Worm (Caenorhabditis elegans): ENCODE data around the gene glna-2.

The glna-2 gene

ce11 chrII:8028246-8028694 lies 19.8 kb downstream of the glna-2 start (continued):
- peak; percentile 53; the same call in 1 of the 2 replicates for TF ChIP-seq lin-1 (GFP tag; IDR thresholded peaks at IDR 0.05)
- TF ChIP-seq hlh-11 (tag; optimal IDR thresholded peaks at IDR 0.05): peak; percentile 97
- TF ChIP-seq nhr-25 (tag; optimal IDR thresholded peaks at IDR 0.05; ENCODE audit: borderline replicate concordance, insufficient read depth): peak; percentile 86
- TF ChIP-seq dmd-8 (GFP tag; IDR thresholded peaks at IDR 0.05): 0 out of 2 replicates have a peak, but pooled peaks have one; percentile 54
- TF ChIP-seq egl-27 (tag; optimal IDR thresholded peaks at IDR 0.05): no peak
- no peak for TF ChIP-seq ceh-82 (tag; optimal IDR thresholded peaks at IDR 0.05)
- TF ChIP-seq dve-1 (tag; optimal IDR thresholded peaks at IDR 0.05; ENCODE audit: insufficient read depth): peak; percentile 98
- no peak for TF ChIP-seq snpc-1.2 (GFP tag; IDR thresholded peaks at IDR 0.05)
- peak; percentile 72 for TF ChIP-seq lim-7 (GFP tag; IDR thresholded peaks at IDR 0.05)
- TF ChIP-seq F49E8.2 (tag; optimal IDR thresholded peaks at IDR 0.05; ENCODE audit: borderline replicate concordance): no peak
- TF ChIP-seq php-3 (GFP tag; IDR thresholded peaks at IDR 0.05): peak; percentile 77
- TF ChIP-seq mdl-1 (tag; optimal IDR thresholded peaks at IDR 0.05): peak; percentile 52 to 81
- 0 out of 2 replicates have a peak, but pooled peaks have one; percentile 48 for TF ChIP-seq Y75B8A.6 (GFP tag; IDR thresholded peaks at IDR 0.05)
- no peak for TF ChIP-seq lin-39 (tag; optimal IDR thresholded peaks at IDR 0.05)
- peak; percentile 78 for TF ChIP-seq fkh-10 (GFP tag; optimal IDR thresholded peaks at IDR 0.05)
- peak; percentile 89 for TF ChIP-seq F37D6.2 (tag; optimal IDR thresholded peaks at IDR 0.05)
- TF ChIP-seq duxl-1 (tag; optimal IDR thresholded peaks at IDR 0.05; ENCODE audit: poor library complexity): peak; percentile 60

ce11 chrII:8028730-8029129 lies 20.3 kb downstream of the glna-2 start:
- TF ChIP-seq madf-9 (GFP tag; conservative IDR thresholded peaks at IDR 0.05) (no peak), gei-8 (GFP tag; optimal IDR thresholded peaks at IDR 0.05) (no peak), mdt-29 (GFP tag; IDR thresholded peaks at IDR 0.05) (no peak), hmg-1.1 (GFP tag; IDR thresholded peaks at IDR 0.05) (no peak), ZK337.2 (GFP tag; IDR thresholded peaks at IDR 0.05) (no peak), unc-130 (GFP tag; optimal IDR thresholded peaks at IDR 0.05) (no peak), arid-1 (GFP tag; conservative IDR thresholded peaks at IDR 0.05) (no peak), mxl-2 (GFP tag; conservative IDR thresholded peaks at IDR 0.05) (no peak), attf-4 (tag; optimal IDR thresholded peaks at IDR 0.05) (no peak), ama-1 (optimal IDR thresholded peaks at IDR 0.05) (no peak), spr-1 (tag; optimal IDR thresholded peaks at IDR 0.05) (no peak), lin-38 (GFP tag; IDR thresholded peaks at IDR 0.05) (no peak), daf-19 (GFP tag; conservative IDR thresholded peaks at IDR 0.05) (no peak), nhr-77 (tag; optimal IDR thresholded peaks at IDR 0.05) (no peak), dmd-8 (GFP tag; IDR thresholded peaks at IDR 0.05) (no peak)

- TF ChIP-seq hif-1 (tag; optimal IDR thresholded peaks at IDR 0.05) (no peak), F37D6.2 (tag; optimal IDR thresholded peaks at IDR 0.05) (no peak), madf-9 (GFP tag; conservative IDR thresholded peaks at IDR 0.05) (no peak), ZK546.5 (tag; optimal IDR thresholded peaks at IDR 0.05) (no peak), lin-15B (tag; optimal IDR thresholded peaks at IDR 0.05) (no peak), mxl-3 (GFP tag; optimal IDR thresholded peaks at IDR 0.05) (no peak), lin-1 (GFP tag; IDR thresholded peaks at IDR 0.05) (0 out of 2 replicates have a peak, but pooled peaks have one; percentile 10), daf-16 (GFP tag; optimal IDR thresholded peaks at IDR 0.05) (peak in 1 of 2 experiments; percentile 11), daf-16 (tag; optimal IDR thresholded peaks at IDR 0.05) (peak; percentile 49), ceh-44 (GFP tag; IDR thresholded peaks at IDR 0.05) (no peak), ces-1 (GFP tag; optimal IDR thresholded peaks at IDR 0.05) (no peak), zfp-2 (tag; optimal IDR thresholded peaks at IDR 0.05) (no peak), mdl-1 (tag; optimal IDR thresholded peaks at IDR 0.05) (no peak), ceh-32 (tag; optimal IDR thresholded peaks at IDR 0.05; ENCODE audit: poor library complexity) (no peak), ceh-62 (tag; optimal IDR thresholded peaks at IDR 0.05) (no peak), hlh-30 (tag; optimal IDR thresholded peaks at IDR 0.05; ENCODE audit: insufficient read depth) (no peak), spr-3 (GFP tag; optimal IDR thresholded peaks at IDR 0.05) (no peak), dmd-8 (GFP tag; IDR thresholded peaks at IDR 0.05) (no peak), zag-1 (tag; optimal IDR thresholded peaks at IDR 0.05) (no peak), sdz-12 (GFP tag; optimal IDR thresholded peaks at IDR 0.05) (no peak), nhr-48 (tag; optimal IDR thresholded peaks at IDR 0.05) (peak; percentile 41), php-3 (GFP tag; IDR thresholded peaks at IDR 0.05) (peak; percentile 46; the same call in 1 of the 2 replicates), gei-8 (GFP tag; optimal IDR thresholded peaks at IDR 0.05) (no peak), dmd-6 (GFP tag; IDR thresholded peaks at IDR 0.05) (peak; percentile 90)
These were observed 24.2 kb downstream of the glna-2 start, which contains the start of gene nrf-6 for ce11 chrII:8032657-8033056. Gene nrf-6, minus strand, starts transcription at chrII:8032708.

Data from whole organism, L4 larva.